Worm (Caenorhabditis elegans) whole organism, mixed stage, embryonic: ENCODE data around the gene nspc-5.

Source experiments
- ces-1 ChIP-seq: fragments of 150-350 bp; optimal IDR thresholded peaks from 2 replicates; lab custom pipeline; 2014; ENCODE audit warnings: missing biosample characterization, missing genetic modification reagents, missing genetic modification characterization
- ham-2 ChIP-seq: fragments of 200-800 bp; sonication (Bioruptor generic); optimal IDR thresholded peaks from 2 replicates; lab custom pipeline; 2018; ENCODE audit warnings: mild to moderate bottlenecking, missing genetic modification characterization, missing compliant biosample characterization
- nhr-12 ChIP-seq: fragments of 150-350 bp; optimal IDR thresholded peaks from 2 replicates; lab custom pipeline; 2014; ENCODE audit warnings: missing biosample characterization, missing genetic modification characterization
- nhr-237 ChIP-seq: fragments of 150-350 bp; optimal IDR thresholded peaks from 2 replicates; lab custom pipeline; 2014; ENCODE audit warnings: missing biosample characterization, missing genetic modification characterization
- snpc-4 ChIP-seq: fragments of 150-350 bp; optimal IDR thresholded peaks from 2 replicates; lab custom pipeline; 2014; ENCODE audit warnings: missing biosample characterization, missing genetic modification characterization
- unc-120 ChIP-seq: sonication (generic microtip); optimal IDR thresholded peaks from 2 replicates; lab custom pipeline; 2017; ENCODE audit warnings: missing genetic modification characterization, missing compliant biosample characterization; ENCODE audit not compliant: poor library complexity, severe bottlenecking

- TF ChIP-seq nhr-12 (tag; lab: Kevin White, UChicago) (no peak), snpc-4 (no peak), ces-1 (GFP tag; lab: Kevin White, UChicago) (no peak), nhr-237 (tag; lab: Kevin White, UChicago) (no peak), unc-120 (tag; lab: Kevin White, UChicago) (no peak), ham-2 (GFP tag; lab: Kevin White, UChicago) (no peak)
Observed at ce11 chrX:8549026-8549425, 10.5 kb downstream of the nspc-5 start, which contains the start of gene D2021.4.
